Fruit fly (Drosophila melanogaster): ENCODE data around the gene HisCl1.

dm6 chr3R:11778012-11778865, 8.7 kb upstream of the HisCl1 start:
- TF ChIP-seq CG8478 (optimal IDR thresholded peaks at IDR 0.05) (no peak), CTCF (optimal IDR thresholded peaks at IDR 0.05) (peak in 1 of 2 experiments; percentile 22)

Measured in S2 (cell line).